Fruit fly (Drosophila melanogaster) whole organism, wandering third instar larva: ENCODE data around the gene ctrip.

ENCODE experiments used
- Abd-B ChIP-seq: fragments of >200 bp; optimal IDR thresholded peaks from 2 replicates; lab custom pipeline; 2017; ENCODE audit warnings: missing biosample characterization, missing genetic modification characterization
- Hnf4 ChIP-seq: fragments of 200-800 bp; sonication (Bioruptor generic); optimal IDR thresholded peaks from 2 replicates; lab custom pipeline; 2016; ENCODE audit warnings: missing biosample characterization, mild to moderate bottlenecking, missing genetic modification characterization
- Hr83 ChIP-seq: fragments of 200-300 bp; sonication (Bioruptor generic); optimal IDR thresholded peaks from 2 replicates; lab custom pipeline; 2016; ENCODE audit warnings: missing biosample characterization, mild to moderate bottlenecking, missing genetic modification characterization, moderate library complexity; ENCODE audit not compliant: poor library complexity, severe bottlenecking
- Mio ChIP-seq: sonication (Bioruptor generic); optimal IDR thresholded peaks from 2 replicates; lab custom pipeline; 2016; ENCODE audit warnings: missing biosample characterization, missing genetic modification characterization
- Myc ChIP-seq: fragments of >200 bp; optimal IDR thresholded peaks from 2 replicates; lab custom pipeline; 2017
- OdsH ChIP-seq: fragments of 200-800 bp; sonication (Bioruptor generic); optimal IDR thresholded peaks from 2 replicates; lab custom pipeline; 2016; ENCODE audit warnings: missing biosample characterization, mild to moderate bottlenecking, missing genetic modification characterization
- foxo ChIP-seq, 2 experiments: fragments of 200-800 bp; sonication (Bioruptor generic); optimal IDR thresholded peaks; 2 replicates in 1 of 2; 3 replicates in 1 of 2; lab custom pipeline; 2016 to 2017; ENCODE audit warnings: missing biosample characterization in 2 of 2, missing genetic modification characterization in 2 of 2
- fru ChIP-seq: fragments of 200-800 bp; sonication (Bioruptor generic); optimal IDR thresholded peaks from 3 replicates; lab custom pipeline; 2016; ENCODE audit warnings: missing biosample characterization, mild to moderate bottlenecking, missing genetic modification characterization
- jim ChIP-seq: fragments of 175-275, 200-325 bp; sonication (Bioruptor generic); optimal IDR thresholded peaks from 2 replicates; lab custom pipeline; 2016; ENCODE audit warnings: missing biosample characterization, mild to moderate bottlenecking, missing genetic modification characterization
- lola ChIP-seq: fragments of >200 bp; optimal IDR thresholded peaks from 2 replicates; lab custom pipeline; 2017; ENCODE audit warnings: missing biosample characterization, missing genetic modification characterization
- sage ChIP-seq: fragments of 200-800 bp; sonication (Bioruptor generic); optimal IDR thresholded peaks from 2 replicates; lab custom pipeline; 2016; ENCODE audit warnings: missing biosample characterization, mild to moderate bottlenecking, missing genetic modification characterization
- tai ChIP-seq: sonication (Bioruptor generic); optimal IDR thresholded peaks from 2 replicates; lab custom pipeline; 2016; ENCODE audit warnings: missing biosample characterization, missing genetic modification characterization

DNA sequence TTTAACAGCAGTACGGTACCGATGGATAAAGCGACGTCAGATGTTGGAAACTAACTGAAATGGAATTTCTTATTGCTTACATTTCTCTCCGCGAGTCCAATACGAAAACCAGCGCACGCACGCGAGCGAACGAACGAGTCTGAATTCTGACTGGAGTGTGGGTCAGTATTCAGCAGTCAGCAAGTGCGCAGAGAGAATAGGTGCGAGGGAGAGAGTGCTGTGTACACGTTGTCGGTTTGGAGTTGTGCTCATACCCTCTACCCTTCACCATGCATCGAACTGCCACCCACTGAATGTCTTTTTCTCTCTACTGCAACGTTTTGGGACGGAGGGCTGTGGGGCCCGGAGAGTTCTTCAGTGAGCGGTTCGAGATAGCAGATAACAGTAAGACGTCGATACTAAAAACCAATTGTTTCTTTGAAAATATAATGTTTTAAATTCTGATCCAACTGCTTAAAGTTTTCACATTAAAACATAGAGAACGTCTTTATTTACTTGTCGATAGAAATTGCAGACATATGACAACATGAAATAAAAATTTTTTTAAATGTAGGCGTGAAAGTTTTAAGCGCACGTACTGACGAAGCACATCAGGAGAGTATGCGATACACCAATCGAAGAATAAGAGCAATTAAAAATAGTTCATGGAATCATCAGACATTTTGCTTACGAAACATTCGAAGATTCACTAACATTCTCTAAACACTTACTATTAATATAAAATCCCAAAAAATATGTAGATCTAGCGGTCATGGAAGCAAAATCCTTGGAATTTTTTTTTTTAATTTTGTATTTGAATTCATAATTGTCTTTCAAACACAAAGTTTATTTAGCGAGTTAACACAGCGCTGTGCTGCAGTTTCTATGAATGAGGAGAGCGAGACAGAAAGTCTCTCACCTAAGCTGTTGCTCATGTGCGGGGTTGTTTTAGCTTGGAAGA lies 72.1 kb downstream of the ctrip start:
- TF ChIP-seq lola (GFP tag; lab: Kevin White, UChicago) = no peak
- peak in 1 of 2 experiments; percentile 84 for TF ChIP-seq foxo (GFP tag; optimal IDR thresholded peaks at IDR 0.05; lab: Kevin White, UChicago)
- peak; percentile 1 for TF ChIP-seq sage (GFP tag; lab: Kevin White, UChicago)
- TF ChIP-seq Mio (GFP tag; lab: Kevin White, UChicago) = no peak
- TF ChIP-seq tai = peak; percentile 73
- TF ChIP-seq Abd-B (GFP tag; lab: Kevin White, UChicago) = no peak
- TF ChIP-seq OdsH (GFP tag; lab: Kevin White, UChicago) = peak; percentile 72
- TF ChIP-seq Hr83 (GFP tag; lab: Kevin White, UChicago) = peak; percentile 94
- TF ChIP-seq fru (GFP tag; lab: Kevin White, UChicago) = peak; percentile 82
- TF ChIP-seq Hnf4 (GFP tag; lab: Kevin White, UChicago) = peak; percentile 53
- TF ChIP-seq Myc (lab: Kevin White, UChicago) = no peak
- peak; percentile 85 for TF ChIP-seq jim (GFP tag; lab: Kevin White, UChicago)
